Worm (Caenorhabditis elegans): ENCODE results near the gene C07G1.7.

ce11 chrIV:8225357-8225756, 13.7 kb upstream of the C07G1.7 start, which contains the start of gene serp-1.2:
- TF ChIP-seq ceh-91 (GFP tag; IDR thresholded peaks at IDR 0.05) = no peak
- no peak for TF ChIP-seq unc-62 (GFP tag; optimal IDR thresholded peaks at IDR 0.05)
- no peak for TF ChIP-seq rpc-1 (optimal IDR thresholded peaks at IDR 0.05)
- TF ChIP-seq rpc-1 (tag; optimal IDR thresholded peaks at IDR 0.05) = no peak
- no peak for TF ChIP-seq K11D2.4 (GFP tag; IDR thresholded peaks at IDR 0.05)
- TF ChIP-seq hsf-1 (GFP tag; IDR thresholded peaks at IDR 0.05) = no peak
- no peak for TF ChIP-seq F49E8.2 (tag; optimal IDR thresholded peaks at IDR 0.05; ENCODE audit: insufficient read depth)
- no peak for TF ChIP-seq B0035.1 (tag; optimal IDR thresholded peaks at IDR 0.05)
- TF ChIP-seq F39B2.1 (GFP tag; IDR thresholded peaks at IDR 0.05) = no peak
